Worm (Caenorhabditis elegans): Measurements from ENCODE around the gene lin-32.

DNA sequence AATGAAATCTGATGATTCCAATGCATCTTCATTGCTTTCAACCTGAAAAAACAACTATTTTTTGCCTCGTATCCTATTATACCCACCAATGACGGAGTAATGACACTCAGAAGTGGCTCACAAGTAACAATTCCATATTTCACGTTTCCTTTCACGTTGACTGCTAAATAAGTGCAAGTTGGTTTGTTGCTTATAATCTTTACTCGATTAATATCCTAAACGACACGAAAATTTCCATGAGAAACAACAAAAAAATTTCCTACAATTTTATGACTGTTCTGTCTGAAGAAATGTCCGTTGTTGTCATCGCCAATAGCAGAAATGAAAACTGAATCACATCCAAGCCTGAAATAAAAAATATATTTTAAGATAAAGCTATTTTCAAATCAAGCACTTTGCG lies 32.5 kb downstream of the lin-32 start:
- no peak for TF ChIP-seq nhr-12 (tag; optimal IDR thresholded peaks at IDR 0.05)
- TF ChIP-seq ZK546.5 (tag; optimal IDR thresholded peaks at IDR 0.05): no peak
- TF ChIP-seq nhr-77 (tag; optimal IDR thresholded peaks at IDR 0.05): no peak
- TF ChIP-seq ztf-4 (tag; optimal IDR thresholded peaks at IDR 0.05): no peak

All from whole organism, L2 larva.